Worm (Caenorhabditis elegans) whole organism, late embryonic: Measurements from ENCODE around the gene ver-1.

ENCODE experiments used
- C38D4.7 ChIP-seq: fragments of 200-800 bp; sonication (Bioruptor generic); optimal IDR thresholded peaks from 2 replicates; lab custom pipeline; 2018; ENCODE audit warnings: mild to moderate bottlenecking, missing genetic modification characterization, moderate library complexity, missing compliant biosample characterization
- K02D7.2 ChIP-seq: sonication (generic microtip); optimal IDR thresholded peaks from 2 replicates; lab custom pipeline; 2017; ENCODE audit warnings: mild to moderate bottlenecking, missing genetic modification characterization, missing compliant biosample characterization
- K09A11.1 ChIP-seq: sonication (generic microtip); optimal IDR thresholded peaks from 2 replicates; lab custom pipeline; 2017; ENCODE audit warnings: antibody characterized with exemption, mild to moderate bottlenecking, missing genetic modification characterization, missing compliant biosample characterization; ENCODE audit not compliant: insufficient read depth
- T23F11.4 ChIP-seq: fragments of 200-800 bp; sonication (Bioruptor generic); optimal IDR thresholded peaks from 2 replicates; lab custom pipeline; 2018; ENCODE audit warnings: mild to moderate bottlenecking, missing genetic modification characterization, missing compliant biosample characterization
- ahr-1 ChIP-seq: sonication (generic microtip); optimal IDR thresholded peaks from 2 replicates; lab custom pipeline; 2016; ENCODE audit warnings: missing genetic modification characterization, missing compliant biosample characterization
- ama-1 ChIP-seq: fragments of 150-350 bp; optimal IDR thresholded peaks from 2 replicates; lab custom pipeline; 2014
- ceh-14 ChIP-seq: sonication (generic microtip); optimal IDR thresholded peaks from 2 replicates; lab custom pipeline; 2016; ENCODE audit warnings: missing genotype, missing genetic modification characterization, missing compliant biosample characterization
- ceh-18 ChIP-seq: sonication (generic microtip); optimal IDR thresholded peaks from 2 replicates; lab custom pipeline; 2016; ENCODE audit warnings: missing genetic modification characterization, missing compliant biosample characterization
- ceh-22 ChIP-seq: sonication (generic microtip); optimal IDR thresholded peaks from 2 replicates; lab custom pipeline; 2017; ENCODE audit warnings: missing biosample characterization, missing genetic modification characterization
- ceh-24 ChIP-seq: sonication (generic microtip); optimal IDR thresholded peaks from 2 replicates; lab custom pipeline; 2016; ENCODE audit warnings: mild to moderate bottlenecking, missing genetic modification characterization, missing compliant biosample characterization
- ceh-30 ChIP-seq: fragments of 150-350 bp; optimal IDR thresholded peaks from 2 replicates; lab custom pipeline; 2014; ENCODE audit warnings: missing biosample characterization, missing genetic modification characterization
- ceh-45 ChIP-seq: fragments of 200-800 bp; sonication (Bioruptor generic); IDR thresholded peaks from 2 replicates; pipeline ENCODE4 v1.3.6; 2022; ENCODE audit warnings: missing genetic modification reagents, missing genetic modification characterization, missing compliant biosample characterization
- ceh-48 ChIP-seq: sonication (generic microtip); optimal IDR thresholded peaks from 2 replicates; lab custom pipeline; 2016; ENCODE audit warnings: missing genetic modification characterization, inconsistent platforms, missing compliant biosample characterization
- ceh-6 ChIP-seq: fragments of 200-800 bp; sonication (Bioruptor generic); optimal IDR thresholded peaks from 2 replicates; lab custom pipeline; 2018; ENCODE audit warnings: mild to moderate bottlenecking, missing genetic modification characterization, missing compliant biosample characterization
- ceh-9 ChIP-seq: sonication (generic microtip); optimal IDR thresholded peaks from 2 replicates; lab custom pipeline; 2016; ENCODE audit warnings: mild to moderate bottlenecking, missing genetic modification characterization, inconsistent platforms, missing compliant biosample characterization
- dmd-4 ChIP-seq: sonication (generic microtip); optimal IDR thresholded peaks from 2 replicates; lab custom pipeline; 2016; ENCODE audit warnings: borderline replicate concordance, missing genetic modification characterization, missing compliant biosample characterization
- dve-1 ChIP-seq: sonication (generic microtip); optimal IDR thresholded peaks from 2 replicates; lab custom pipeline; 2017; ENCODE audit warnings: antibody characterized with exemption, mild to moderate bottlenecking, missing genetic modification characterization, missing compliant biosample characterization
- elt-4 ChIP-seq: sonication (generic microtip); optimal IDR thresholded peaks from 2 replicates; lab custom pipeline; 2016; ENCODE audit warnings: missing genetic modification characterization, missing compliant biosample characterization
- ets-4 ChIP-seq: sonication (generic microtip); optimal IDR thresholded peaks from 2 replicates; lab custom pipeline; 2016; ENCODE audit warnings: missing genetic modification characterization, missing compliant biosample characterization
- eyg-1 ChIP-seq: sonication (generic microtip); optimal IDR thresholded peaks from 2 replicates; lab custom pipeline; 2016; ENCODE audit warnings: missing genotype, missing genetic modification characterization, missing compliant biosample characterization
- fkh-6 ChIP-seq: sonication (generic microtip); optimal IDR thresholded peaks from 2 replicates; lab custom pipeline; 2016; ENCODE audit warnings: missing genetic modification characterization, missing compliant biosample characterization
- hlh-13 ChIP-seq: fragments of 200-800 bp; sonication (Bioruptor generic); optimal IDR thresholded peaks from 2 replicates; lab custom pipeline; 2018; ENCODE audit warnings: mild to moderate bottlenecking, missing genetic modification characterization, missing compliant biosample characterization
- hlh-30 ChIP-seq: sonication (generic microtip); optimal IDR thresholded peaks from 2 replicates; lab custom pipeline; 2017; ENCODE audit warnings: antibody characterized with exemption, missing genetic modification characterization, missing compliant biosample characterization; ENCODE audit not compliant: insufficient read depth
- lim-6 ChIP-seq: sonication (generic microtip); optimal IDR thresholded peaks from 2 replicates; lab custom pipeline; 2016; ENCODE audit warnings: missing genetic modification characterization, missing compliant biosample characterization
- lin-11 ChIP-seq: fragments of 200-800 bp; sonication (Bioruptor generic); optimal IDR thresholded peaks from 2 replicates; lab custom pipeline; 2018; ENCODE audit warnings: mild to moderate bottlenecking, missing genetic modification characterization, missing compliant biosample characterization
- mec-3 ChIP-seq: sonication (generic microtip); optimal IDR thresholded peaks from 2 replicates; lab custom pipeline; 2016; ENCODE audit warnings: borderline replicate concordance, missing genetic modification characterization, missing compliant biosample characterization
- nhr-11 ChIP-seq: fragments of 150-350 bp; optimal IDR thresholded peaks from 2 replicates; lab custom pipeline; 2014; ENCODE audit warnings: missing biosample characterization, missing genetic modification characterization
- npax-4 ChIP-seq: sonication (generic microtip); optimal IDR thresholded peaks from 2 replicates; lab custom pipeline; 2016; ENCODE audit warnings: missing genetic modification characterization, missing compliant biosample characterization
- odd-2 ChIP-seq: sonication (generic microtip); optimal IDR thresholded peaks from 2 replicates; lab custom pipeline; 2017; ENCODE audit warnings: antibody characterized with exemption, mild to moderate bottlenecking, missing genetic modification characterization, missing compliant biosample characterization
- pag-3 ChIP-seq: sonication (generic microtip); optimal IDR thresholded peaks from 2 replicates; lab custom pipeline; 2016; ENCODE audit warnings: missing compliant biosample characterization, missing genetic modification characterization, borderline replicate concordance
- pha-2 ChIP-seq: sonication (generic microtip); optimal IDR thresholded peaks from 2 replicates; lab custom pipeline; 2017; ENCODE audit warnings: mild to moderate bottlenecking, missing genetic modification characterization, missing compliant biosample characterization
- pqm-1 ChIP-seq: sonication (generic microtip); optimal IDR thresholded peaks from 2 replicates; lab custom pipeline; 2016; ENCODE audit warnings: missing genetic modification characterization, missing compliant biosample characterization
- pros-1 ChIP-seq: fragments of 150-350 bp; optimal IDR thresholded peaks from 2 replicates; lab custom pipeline; 2014; ENCODE audit warnings: missing biosample characterization, missing genetic modification reagents, missing genetic modification characterization
- ref-2 ChIP-seq: sonication (generic microtip); optimal IDR thresholded peaks from 2 replicates; lab custom pipeline; 2016; ENCODE audit warnings: missing genetic modification characterization, missing compliant biosample characterization
- rnt-1 ChIP-seq: sonication (generic microtip); optimal IDR thresholded peaks from 2 replicates; lab custom pipeline; 2016; ENCODE audit warnings: missing genetic modification characterization, missing compliant biosample characterization
- sdc-2 ChIP-seq: sonication (generic microtip); optimal IDR thresholded peaks from 2 replicates; lab custom pipeline; 2016; ENCODE audit warnings: missing genotype, missing genetic modification characterization, missing compliant biosample characterization
- tbx-2 ChIP-seq: sonication (generic microtip); optimal IDR thresholded peaks from 2 replicates; lab custom pipeline; 2016; ENCODE audit warnings: missing genetic modification characterization, missing compliant biosample characterization
- unc-55 ChIP-seq: sonication (generic microtip); optimal IDR thresholded peaks from 2 replicates; lab custom pipeline; 2017; ENCODE audit warnings: missing biosample characterization, missing genetic modification reagents, missing genetic modification characterization
- unc-86 ChIP-seq: sonication (generic microtip); optimal IDR thresholded peaks from 2 replicates; lab custom pipeline; 2016; ENCODE audit warnings: missing genetic modification characterization, missing compliant biosample characterization
- ztf-16 ChIP-seq: sonication (generic microtip); optimal IDR thresholded peaks from 2 replicates; lab custom pipeline; 2017; ENCODE audit warnings: missing genetic modification characterization, missing compliant biosample characterization

The ver-1 gene

ce11 chrIII:132118-132517 lies 24.5 kb upstream of the ver-1 start, which contains the start of gene pals-22:
Gene pals-22, plus strand, starts transcription at chrIII:132418.
- TF ChIP-seq lim-6 (no peak), fkh-6 (no peak), ref-2 (tag; lab: Kevin White, UChicago) (no peak), mec-3 (no peak), hlh-13 (no peak), hlh-30 (tag; lab: Kevin White, UChicago) (no peak), pqm-1 (no peak), ceh-18 (tag; lab: Kevin White, UChicago) (no peak), ceh-30 (tag; lab: Kevin White, UChicago) (no peak), eyg-1 (tag; lab: Kevin White, UChicago) (no peak), ceh-24 (tag; lab: Kevin White, UChicago) (no peak), ceh-48 (no peak), ceh-45 (GFP tag; lab: Robert Waterston, UW) (no peak), ceh-22 (no peak), K09A11.1 (tag; lab: Kevin White, UChicago) (no peak), unc-55 (GFP tag; lab: Kevin White, UChicago) (no peak), lin-11 (tag; lab: Kevin White, UChicago) (no peak), dmd-4 (tag; lab: Kevin White, UChicago) (no peak), pha-2 (no peak), ceh-9 (tag; lab: Kevin White, UChicago) (no peak)

DNA sequence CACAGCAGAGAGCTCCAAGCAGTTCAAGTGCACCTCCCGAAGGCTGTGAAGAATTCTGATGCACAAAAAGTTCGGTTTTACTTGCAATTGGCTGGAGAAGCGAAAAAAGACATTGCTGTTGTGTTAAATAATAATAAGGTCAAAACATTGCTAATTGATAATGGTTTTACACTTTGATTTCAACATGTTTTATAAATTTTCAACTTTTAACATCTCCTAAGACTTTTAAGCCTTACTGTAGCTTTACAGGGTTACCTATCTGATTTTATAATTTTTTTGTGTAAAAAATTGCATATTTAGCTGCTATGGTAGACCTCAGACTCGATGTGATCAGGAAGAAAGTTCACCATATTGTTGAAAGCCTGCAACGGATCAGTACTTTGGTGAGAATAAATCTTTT lies 22.4 kb upstream of the ver-1 start, which contains the start of gene pals-25:
TSS of gene pals-25 (plus strand) at position 301 of the 400 bp plus-strand sequence.
- no peak for TF ChIP-seq eyg-1 (tag; lab: Kevin White, UChicago)
- TF ChIP-seq pqm-1, result no peak
- TF ChIP-seq lim-6, result no peak
- TF ChIP-seq nhr-11 (tag; lab: Kevin White, UChicago), result no peak
- TF ChIP-seq K02D7.2 (tag; lab: Kevin White, UChicago), result no peak
- TF ChIP-seq ahr-1, result no peak
- TF ChIP-seq ceh-14 (tag; lab: Kevin White, UChicago), result no peak
- no peak for TF ChIP-seq sdc-2 (tag; lab: Kevin White, UChicago)
- no peak for TF ChIP-seq npax-4 (tag; lab: Kevin White, UChicago)
- TF ChIP-seq elt-4 (tag; lab: Kevin White, UChicago), result no peak
- no peak for TF ChIP-seq ceh-45 (GFP tag; lab: Robert Waterston, UW)
- TF ChIP-seq ceh-24 (tag; lab: Kevin White, UChicago), result no peak
- no peak for TF ChIP-seq mec-3
- TF ChIP-seq tbx-2 (tag; lab: Kevin White, UChicago), result no peak
- no peak for TF ChIP-seq T23F11.4
- TF ChIP-seq, all 69 proteins: peak for 0

- TF ChIP-seq T23F11.4, result no peak
- no peak for TF ChIP-seq tbx-2 (tag; lab: Kevin White, UChicago)
- TF ChIP-seq ceh-6 (GFP tag; lab: Kevin White, UChicago), result no peak
- TF ChIP-seq K09A11.1 (tag; lab: Kevin White, UChicago), result no peak
- no peak for TF ChIP-seq ama-1 (lab: Kevin White, UChicago)
- no peak for TF ChIP-seq lim-6
- no peak for TF ChIP-seq sdc-2 (tag; lab: Kevin White, UChicago)
- TF ChIP-seq pag-3 (tag; lab: Kevin White, UChicago), result no peak
- TF ChIP-seq pros-1 (tag; lab: Kevin White, UChicago), result no peak
- TF ChIP-seq odd-2 (tag; lab: Kevin White, UChicago), result no peak
- no peak for TF ChIP-seq elt-4 (tag; lab: Kevin White, UChicago)
- no peak for TF ChIP-seq C38D4.7 (GFP tag; lab: Kevin White, UChicago)
- no peak for TF ChIP-seq rnt-1 (tag; lab: Kevin White, UChicago)
Measured at ce11 chrIII:140904-141303, 15.7 kb upstream of the ver-1 start, which contains the start of gene fbxb-81. Gene fbxb-81, minus strand, starts transcription at chrIII:141217.

DNA sequence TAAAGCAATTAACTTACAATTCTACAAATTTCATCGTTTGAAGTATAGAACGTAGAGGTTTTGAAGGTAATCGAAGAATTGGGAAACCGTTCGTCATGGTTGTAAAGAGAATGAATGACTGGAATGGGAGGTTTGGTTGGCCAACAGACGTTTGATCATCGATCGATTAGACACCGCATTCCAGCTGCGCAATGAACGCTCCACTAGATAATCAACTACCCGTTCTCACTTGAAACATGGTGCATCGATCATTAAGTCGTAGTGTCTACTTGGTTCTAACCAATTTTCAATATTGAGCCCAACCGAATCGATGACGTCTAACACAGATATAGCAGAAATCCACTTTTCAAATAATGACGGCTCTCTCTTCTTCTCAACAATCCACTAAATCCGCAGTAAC lies 13.5 kb upstream of the ver-1 start, which contains the start of gene fbxb-82:
TSS of gene fbxb-82 (minus strand) at position 101 of the 400 bp plus-strand sequence.
- TF ChIP-seq ceh-30 (tag; lab: Kevin White, UChicago) (no peak), ahr-1 (no peak), T23F11.4 (no peak), unc-86 (tag; lab: Kevin White, UChicago) (no peak), ztf-16 (tag; lab: Kevin White, UChicago) (no peak), ets-4 (tag; lab: Kevin White, UChicago) (no peak), ceh-22 (no peak), dve-1 (no peak)
